Worm (Caenorhabditis elegans) whole organism, late embryonic: ENCODE data around the gene clec-88.

Experiments used
- C38D4.7 ChIP-seq: fragments of 200-800 bp; sonication (Bioruptor generic); optimal IDR thresholded peaks from 2 replicates; lab custom pipeline; 2018; ENCODE audit warnings: mild to moderate bottlenecking, missing genetic modification characterization, moderate library complexity, missing compliant biosample characterization
- K09A11.1 ChIP-seq: sonication (generic microtip); optimal IDR thresholded peaks from 2 replicates; lab custom pipeline; 2017; ENCODE audit warnings: antibody characterized with exemption, mild to moderate bottlenecking, missing genetic modification characterization, missing compliant biosample characterization; ENCODE audit not compliant: insufficient read depth
- T23F11.4 ChIP-seq: fragments of 200-800 bp; sonication (Bioruptor generic); optimal IDR thresholded peaks from 2 replicates; lab custom pipeline; 2018; ENCODE audit warnings: mild to moderate bottlenecking, missing genetic modification characterization, missing compliant biosample characterization
- Y22D7AL.16 ChIP-seq: sonication (generic microtip); optimal IDR thresholded peaks from 2 replicates; lab custom pipeline; 2016; ENCODE audit warnings: missing genetic modification characterization, missing compliant biosample characterization
- ama-1 ChIP-seq: fragments of 150-350 bp; optimal IDR thresholded peaks from 2 replicates; lab custom pipeline; 2014
- ceh-14 ChIP-seq: sonication (generic microtip); optimal IDR thresholded peaks from 2 replicates; lab custom pipeline; 2016; ENCODE audit warnings: missing genotype, missing genetic modification characterization, missing compliant biosample characterization
- ceh-18 ChIP-seq: sonication (generic microtip); optimal IDR thresholded peaks from 2 replicates; lab custom pipeline; 2016; ENCODE audit warnings: missing genetic modification characterization, missing compliant biosample characterization
- ceh-22 ChIP-seq: sonication (generic microtip); optimal IDR thresholded peaks from 2 replicates; lab custom pipeline; 2017; ENCODE audit warnings: missing biosample characterization, missing genetic modification characterization
- ceh-45 ChIP-seq: fragments of 200-800 bp; sonication (Bioruptor generic); IDR thresholded peaks from 2 replicates; pipeline ENCODE4 v1.3.6; 2022; ENCODE audit warnings: missing genetic modification reagents, missing genetic modification characterization, missing compliant biosample characterization
- ceh-48 ChIP-seq: sonication (generic microtip); optimal IDR thresholded peaks from 2 replicates; lab custom pipeline; 2016; ENCODE audit warnings: missing genetic modification characterization, inconsistent platforms, missing compliant biosample characterization
- ceh-6 ChIP-seq: fragments of 200-800 bp; sonication (Bioruptor generic); optimal IDR thresholded peaks from 2 replicates; lab custom pipeline; 2018; ENCODE audit warnings: mild to moderate bottlenecking, missing genetic modification characterization, missing compliant biosample characterization
- ceh-9 ChIP-seq: sonication (generic microtip); optimal IDR thresholded peaks from 2 replicates; lab custom pipeline; 2016; ENCODE audit warnings: mild to moderate bottlenecking, missing genetic modification characterization, inconsistent platforms, missing compliant biosample characterization
- dmd-4 ChIP-seq: sonication (generic microtip); optimal IDR thresholded peaks from 2 replicates; lab custom pipeline; 2016; ENCODE audit warnings: borderline replicate concordance, missing genetic modification characterization, missing compliant biosample characterization
- dve-1 ChIP-seq: sonication (generic microtip); optimal IDR thresholded peaks from 2 replicates; lab custom pipeline; 2017; ENCODE audit warnings: antibody characterized with exemption, mild to moderate bottlenecking, missing genetic modification characterization, missing compliant biosample characterization
- elt-2 ChIP-seq: sonication (generic microtip); optimal IDR thresholded peaks from 2 replicates; lab custom pipeline; 2016; ENCODE audit warnings: missing genetic modification reagents, missing genetic modification characterization, missing compliant biosample characterization
- elt-4 ChIP-seq: sonication (generic microtip); optimal IDR thresholded peaks from 2 replicates; lab custom pipeline; 2016; ENCODE audit warnings: missing genetic modification characterization, missing compliant biosample characterization
- ets-4 ChIP-seq: sonication (generic microtip); optimal IDR thresholded peaks from 2 replicates; lab custom pipeline; 2016; ENCODE audit warnings: missing genetic modification characterization, missing compliant biosample characterization
- eyg-1 ChIP-seq: sonication (generic microtip); optimal IDR thresholded peaks from 2 replicates; lab custom pipeline; 2016; ENCODE audit warnings: missing genotype, missing genetic modification characterization, missing compliant biosample characterization
- fax-1 ChIP-seq: sonication (generic microtip); optimal IDR thresholded peaks from 2 replicates; lab custom pipeline; 2016; ENCODE audit warnings: missing genotype, missing genetic modification characterization, missing compliant biosample characterization
- fkh-10 ChIP-seq: fragments of 150-350 bp; optimal IDR thresholded peaks from 2 replicates; lab custom pipeline; 2014; ENCODE audit warnings: missing biosample characterization, missing genetic modification reagents, missing genetic modification characterization
- hlh-15 ChIP-seq: sonication (generic microtip); optimal IDR thresholded peaks from 2 replicates; lab custom pipeline; 2016; ENCODE audit warnings: missing genetic modification characterization, missing compliant biosample characterization
- hlh-6 ChIP-seq: sonication (generic microtip); optimal IDR thresholded peaks from 2 replicates; lab custom pipeline; 2016; ENCODE audit warnings: missing genotype, missing genetic modification characterization, missing compliant biosample characterization
- lim-6 ChIP-seq: sonication (generic microtip); optimal IDR thresholded peaks from 2 replicates; lab custom pipeline; 2016; ENCODE audit warnings: missing genetic modification characterization, missing compliant biosample characterization
- lin-11 ChIP-seq: fragments of 200-800 bp; sonication (Bioruptor generic); optimal IDR thresholded peaks from 2 replicates; lab custom pipeline; 2018; ENCODE audit warnings: mild to moderate bottlenecking, missing genetic modification characterization, missing compliant biosample characterization
- madf-2 ChIP-seq: sonication (generic microtip); optimal IDR thresholded peaks from 2 replicates; lab custom pipeline; 2017; ENCODE audit warnings: missing genetic modification characterization, missing compliant biosample characterization
- mec-3 ChIP-seq: sonication (generic microtip); optimal IDR thresholded peaks from 2 replicates; lab custom pipeline; 2016; ENCODE audit warnings: borderline replicate concordance, missing genetic modification characterization, missing compliant biosample characterization
- nfya-1 ChIP-seq: sonication (generic microtip); optimal IDR thresholded peaks from 2 replicates; lab custom pipeline; 2017; ENCODE audit warnings: missing genetic modification characterization, mild to moderate bottlenecking, missing compliant biosample characterization, antibody characterized with exemption, moderate library complexity
- npax-4 ChIP-seq: sonication (generic microtip); optimal IDR thresholded peaks from 2 replicates; lab custom pipeline; 2016; ENCODE audit warnings: missing genetic modification characterization, missing compliant biosample characterization
- odd-2 ChIP-seq: sonication (generic microtip); optimal IDR thresholded peaks from 2 replicates; lab custom pipeline; 2017; ENCODE audit warnings: antibody characterized with exemption, mild to moderate bottlenecking, missing genetic modification characterization, missing compliant biosample characterization
- pag-3 ChIP-seq: sonication (generic microtip); optimal IDR thresholded peaks from 2 replicates; lab custom pipeline; 2016; ENCODE audit warnings: missing compliant biosample characterization, missing genetic modification characterization, borderline replicate concordance
- pax-1 ChIP-seq: fragments of 150-350 bp; optimal IDR thresholded peaks from 2 replicates; lab custom pipeline; 2014; ENCODE audit warnings: missing biosample characterization, missing genetic modification characterization
- pha-2 ChIP-seq: sonication (generic microtip); optimal IDR thresholded peaks from 2 replicates; lab custom pipeline; 2017; ENCODE audit warnings: mild to moderate bottlenecking, missing genetic modification characterization, missing compliant biosample characterization
- pha-4 ChIP-seq: fragments of 150-350 bp; optimal IDR thresholded peaks from 2 replicates; lab custom pipeline; 2018; ENCODE audit warnings: missing biosample characterization, missing genetic modification reagents, missing genetic modification characterization
- pqm-1 ChIP-seq: sonication (generic microtip); optimal IDR thresholded peaks from 2 replicates; lab custom pipeline; 2016; ENCODE audit warnings: missing genetic modification characterization, missing compliant biosample characterization
- pros-1 ChIP-seq: fragments of 150-350 bp; optimal IDR thresholded peaks from 2 replicates; lab custom pipeline; 2014; ENCODE audit warnings: missing biosample characterization, missing genetic modification reagents, missing genetic modification characterization
- ref-2 ChIP-seq: sonication (generic microtip); optimal IDR thresholded peaks from 2 replicates; lab custom pipeline; 2016; ENCODE audit warnings: missing genetic modification characterization, missing compliant biosample characterization
- sdc-2 ChIP-seq: sonication (generic microtip); optimal IDR thresholded peaks from 2 replicates; lab custom pipeline; 2016; ENCODE audit warnings: missing genotype, missing genetic modification characterization, missing compliant biosample characterization
- sox-2 ChIP-seq: fragments of 200-800 bp; sonication (Bioruptor generic); IDR thresholded peaks from 2 replicates; pipeline ENCODE4 v1.3.6; 2022; ENCODE audit warnings: missing genetic modification reagents, missing genetic modification characterization, missing compliant biosample characterization
- sox-4 ChIP-seq: sonication (generic microtip); optimal IDR thresholded peaks from 2 replicates; lab custom pipeline; 2017; ENCODE audit warnings: mild to moderate bottlenecking, missing genetic modification characterization, inconsistent platforms, missing compliant biosample characterization
- syd-9 ChIP-seq: sonication (generic microtip); optimal IDR thresholded peaks from 2 replicates; lab custom pipeline; 2016; ENCODE audit warnings: mild to moderate bottlenecking, missing genetic modification characterization, moderate library complexity, missing compliant biosample characterization
- tbx-2 ChIP-seq: sonication (generic microtip); optimal IDR thresholded peaks from 2 replicates; lab custom pipeline; 2016; ENCODE audit warnings: missing genetic modification characterization, missing compliant biosample characterization
- ttx-3 ChIP-seq: sonication (generic microtip); optimal IDR thresholded peaks from 2 replicates; lab custom pipeline; 2016; ENCODE audit warnings: missing genetic modification reagents, missing genetic modification characterization, missing compliant biosample characterization
- unc-3 ChIP-seq, 2 experiments: fragments of 200-800 bp in 1 of 2; sonication (Bioruptor generic) in 1 of 2; sonication (generic microtip) in 1 of 2; conservative IDR thresholded peaks in 1 of 2; optimal IDR thresholded peaks in 1 of 2; 2 replicates each; pipeline versions ENCODE4 v1.3.6 to Lab custom; 2016 to 2022; ENCODE audit warnings: missing compliant biosample characterization in 2 of 2, missing genetic modification characterization in 2 of 2, missing genetic modification reagents in 1 of 2
- unc-42 ChIP-seq: sonication (generic microtip); optimal IDR thresholded peaks from 2 replicates; lab custom pipeline; 2016; ENCODE audit warnings: missing genotype, missing genetic modification characterization, missing compliant biosample characterization
- unc-55 ChIP-seq: sonication (generic microtip); optimal IDR thresholded peaks from 2 replicates; lab custom pipeline; 2017; ENCODE audit warnings: missing biosample characterization, missing genetic modification reagents, missing genetic modification characterization
- unc-86 ChIP-seq: sonication (generic microtip); optimal IDR thresholded peaks from 2 replicates; lab custom pipeline; 2016; ENCODE audit warnings: missing genetic modification characterization, missing compliant biosample characterization
- ztf-16 ChIP-seq: sonication (generic microtip); optimal IDR thresholded peaks from 2 replicates; lab custom pipeline; 2017; ENCODE audit warnings: missing genetic modification characterization, missing compliant biosample characterization

The clec-88 gene

DNA sequence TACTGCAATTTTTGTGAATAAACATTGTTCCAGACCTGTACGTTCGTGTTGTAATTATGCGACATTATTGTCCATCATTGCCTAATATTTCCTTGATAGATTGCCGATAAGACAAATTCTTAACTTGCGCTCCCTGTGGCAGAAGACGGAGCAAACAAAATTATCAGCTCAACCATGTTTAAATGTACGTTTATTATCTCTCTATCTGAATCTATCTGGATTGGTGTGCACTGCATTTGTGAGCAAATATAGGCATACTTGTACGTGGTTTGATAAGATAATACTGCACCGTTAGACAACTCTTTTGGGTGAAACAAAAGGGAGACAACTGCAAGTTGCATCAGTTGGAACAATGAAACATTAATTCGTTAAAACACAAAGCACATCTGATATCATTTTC is 38.2 kb upstream of the clec-88 start:
- TF ChIP-seq K09A11.1 (tag; lab: Kevin White, UChicago) (no peak), pha-4 (tag; lab: Kevin White, UChicago) (no peak), fkh-10 (GFP tag; lab: Kevin White, UChicago) (no peak), ceh-14 (tag; lab: Kevin White, UChicago) (no peak), fax-1 (tag; lab: Kevin White, UChicago) (no peak), npax-4 (tag; lab: Kevin White, UChicago) (no peak), dve-1 (tag; lab: Kevin White, UChicago) (peak; percentile 37), ceh-18 (tag; lab: Kevin White, UChicago) (no peak), elt-2 (peak; percentile 97), C38D4.7 (GFP tag; lab: Kevin White, UChicago) (no peak), eyg-1 (tag; lab: Kevin White, UChicago) (no peak), pqm-1 (tag; lab: Kevin White, UChicago) (peak; percentile 58)

DNA sequence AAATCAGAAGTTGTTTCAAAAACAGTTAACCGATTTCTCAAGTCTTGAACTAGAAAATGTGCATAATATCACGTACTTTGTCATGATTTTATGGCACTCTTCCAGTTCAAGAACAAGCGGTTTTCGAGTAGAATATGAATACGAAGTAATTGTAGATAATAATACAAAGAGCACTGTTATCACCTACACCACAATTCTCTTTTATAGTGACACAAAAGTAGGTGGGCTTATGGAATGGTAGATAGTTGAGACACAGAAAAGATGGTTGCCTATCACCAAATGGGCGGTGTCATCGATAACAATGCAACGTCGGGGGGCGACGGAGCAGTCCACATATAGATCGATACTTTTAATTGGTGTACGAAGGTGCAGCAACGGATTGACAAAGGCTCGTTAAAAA is 36.9 kb upstream of the clec-88 start:
- TF ChIP-seq ceh-48 (tag; lab: Kevin White, UChicago) (no peak), elt-2 (peak; percentile 97)

DNA sequence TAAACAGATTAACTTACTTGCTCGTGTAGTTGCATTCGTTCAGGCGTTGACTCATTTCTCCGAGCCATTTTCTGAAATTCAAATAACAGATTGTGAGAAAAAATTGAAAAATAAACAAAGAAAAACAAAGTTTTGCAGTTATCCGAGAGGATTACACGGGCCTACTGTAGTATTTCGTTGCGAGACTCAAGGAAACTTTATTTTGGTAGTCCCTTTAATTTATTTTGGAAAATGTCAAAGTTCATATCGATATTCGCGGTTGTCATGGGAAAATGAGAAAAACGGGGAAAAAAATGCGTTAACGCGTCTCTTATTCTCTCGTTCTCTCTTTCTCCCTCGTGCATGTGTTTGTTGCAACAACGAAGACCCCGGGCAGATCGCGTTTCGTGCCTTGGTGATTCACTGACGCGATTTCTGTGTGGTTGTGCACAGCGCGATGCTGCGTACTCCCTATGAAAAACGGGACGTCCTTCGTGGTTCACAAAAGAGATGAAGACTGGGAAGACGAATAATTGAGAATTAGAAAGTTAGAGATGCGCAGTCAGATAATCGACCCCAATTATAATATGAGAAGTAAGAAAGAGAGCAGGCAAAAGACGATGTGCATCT is 34.2 kb upstream of the clec-88 start, which contains the start of gene set-4:
Gene set-4, minus strand, starts transcription at position 120 of the 609 bp plus-strand sequence.
- TF ChIP-seq hlh-6 (no peak), tbx-2 (tag; lab: Kevin White, UChicago) (peak; percentile 72), ama-1 (no peak), dmd-4 (tag; lab: Kevin White, UChicago) (peak; percentile 7), pag-3 (tag; lab: Kevin White, UChicago) (no peak), ttx-3 (tag; lab: Kevin White, UChicago) (peak; percentile 27), mec-3 (tag; lab: Kevin White, UChicago) (no peak), pax-1 (tag; lab: Kevin White, UChicago) (no peak), pros-1 (peak; percentile 84), elt-4 (tag; lab: Kevin White, UChicago) (no peak), eyg-1 (tag; lab: Kevin White, UChicago) (no peak), unc-55 (peak; percentile 6), sox-4 (tag; lab: Kevin White, UChicago) (no peak), ztf-16 (peak; percentile 19), pha-2 (tag; lab: Kevin White, UChicago) (no peak), nfya-1 (tag; lab: Kevin White, UChicago) (peak; percentile 92), unc-42 (peak; percentile 74), ets-4 (tag; lab: Kevin White, UChicago) (peak; percentile 10), lim-6 (no peak), ref-2 (tag; lab: Kevin White, UChicago) (peak; percentile 80), hlh-15 (tag; lab: Kevin White, UChicago) (no peak), unc-3 (GFP tag; conservative IDR thresholded peaks at IDR 0.05; lab: Robert Waterston, UW) (no peak; the same call in 1 of the 2 replicates), unc-3 (tag; optimal IDR thresholded peaks at IDR 0.05; lab: Kevin White, UChicago) (no peak), ceh-6 (GFP tag; lab: Kevin White, UChicago) (no peak), madf-2 (no peak), T23F11.4 (GFP tag; lab: Kevin White, UChicago) (no peak), Y22D7AL.16 (tag; lab: Kevin White, UChicago) (no peak), fax-1 (tag; lab: Kevin White, UChicago) (no peak), pha-4 (tag; lab: Kevin White, UChicago) (no peak), ceh-22 (tag; lab: Kevin White, UChicago) (no peak), lin-11 (tag; lab: Kevin White, UChicago) (no peak), sdc-2 (tag; lab: Kevin White, UChicago) (peak; percentile 37), ceh-9 (tag; lab: Kevin White, UChicago) (no peak), syd-9 (tag; lab: Kevin White, UChicago) (no peak), ceh-18 (tag; lab: Kevin White, UChicago) (peak; percentile 81), sox-2 (GFP tag; lab: Robert Waterston, UW) (no peak; the same call in 1 of the 2 replicates), ceh-45 (GFP tag; lab: Robert Waterston, UW) (no peak), ceh-48 (tag; lab: Kevin White, UChicago) (no peak), odd-2 (no peak), C38D4.7 (GFP tag; lab: Kevin White, UChicago) (no peak), unc-86 (tag; lab: Kevin White, UChicago) (peak; percentile 67)
